Fruit fly (Drosophila melanogaster): ENCODE data around the gene CG43740.

Gene CG43740

dm6 chrX:10367801-10368203 is 34.4 kb downstream of the CG43740 start, which contains the start of gene CG17841 (continued):
- TF ChIP-seq mam (GFP tag; optimal IDR thresholded peaks at IDR 0.05) (no peak), CrebB (tag; optimal IDR thresholded peaks at IDR 0.05) (no peak), pfk (GFP tag; optimal IDR thresholded peaks at IDR 0.05) (no peak), CG33213 (GFP tag; optimal IDR thresholded peaks at IDR 0.05) (peak; percentile 42), slp2 (GFP tag; optimal IDR thresholded peaks at IDR 0.05) (no peak), hbn (GFP tag; IDR thresholded peaks at IDR 0.05; ENCODE audit: partially characterized antibody) (0 out of 2 replicates have a peak, but pooled peaks have one; percentile 20), CG34422 (GFP tag; IDR thresholded peaks at IDR 0.05) (no peak), oc (tag; optimal IDR thresholded peaks at IDR 0.05) (no peak), ro (GFP tag; IDR thresholded peaks at IDR 0.05) (no peak), CG7786 (GFP tag; optimal IDR thresholded peaks at IDR 0.05) (no peak), CG10209 (GFP tag; optimal IDR thresholded peaks at IDR 0.05) (no peak), toy (GFP tag; IDR thresholded peaks at IDR 0.05) (no peak), jing (GFP tag; optimal IDR thresholded peaks at IDR 0.05) (no peak), CG11695 (GFP tag; IDR thresholded peaks at IDR 0.05) (no peak), CG7357 (GFP tag; IDR thresholded peaks at IDR 0.05) (no peak), Hmx (GFP tag; optimal IDR thresholded peaks at IDR 0.05) (no peak), Ada2b (GFP tag; IDR thresholded peaks at IDR 0.05) (no peak), B-H1 (GFP tag; IDR thresholded peaks at IDR 0.05) (no peak), sd (tag; optimal IDR thresholded peaks at IDR 0.05) (peak; percentile 2), Nf-YC (tag; optimal IDR thresholded peaks at IDR 0.05) (peak; percentile 36), PHDP (tag; optimal IDR thresholded peaks at IDR 0.05) (no peak), Doc2 (GFP tag; IDR thresholded peaks at IDR 0.05) (no peak), ttk (GFP tag; IDR thresholded peaks at IDR 0.05) (no peak), h (optimal IDR thresholded peaks at IDR 0.05) (no peak), crc (GFP tag; optimal IDR thresholded peaks at IDR 0.05) (no peak), CG18619 (GFP tag; optimal IDR thresholded peaks at IDR 0.05) (no peak), sc (optimal IDR thresholded peaks at IDR 0.05) (no peak), sc (GFP tag; optimal IDR thresholded peaks at IDR 0.05) (no peak), CG13624 (GFP tag; optimal IDR thresholded peaks at IDR 0.05) (no peak), CG11560 (tag; IDR thresholded peaks at IDR 0.05) (peak; percentile 72; the same call in 2 of the 3 replicates), sr (GFP tag; IDR thresholded peaks at IDR 0.05) (no peak), Deaf1 (tag; optimal IDR thresholded peaks at IDR 0.05) (peak; percentile 81), CG3407 (GFP tag; optimal IDR thresholded peaks at IDR 0.05) (no peak), CG12659 (GFP tag; optimal IDR thresholded peaks at IDR 0.05) (peak; percentile 55), tup (GFP tag; optimal IDR thresholded peaks at IDR 0.05) (no peak), cwo (GFP tag; optimal IDR thresholded peaks at IDR 0.05) (no peak), ci (GFP tag; IDR thresholded peaks at IDR 0.05) (no peak), salm (tag; optimal IDR thresholded peaks at IDR 0.05) (no peak), ssp (GFP tag; IDR thresholded peaks at IDR 0.05) (peak; percentile 64), stwl (tag; optimal IDR thresholded peaks at IDR 0.05) (peak; percentile 74), Nf-YA (GFP tag; IDR thresholded peaks at IDR 0.05) (no peak), hb (GFP tag; IDR thresholded peaks at IDR 0.05; ENCODE audit: partially characterized antibody) (no peak), CG15073 (GFP tag; optimal IDR thresholded peaks at IDR 0.05) (no peak), CG1602 (GFP tag; optimal IDR thresholded peaks at IDR 0.05) (no peak), CG10462 (GFP tag; optimal IDR thresholded peaks at IDR 0.05) (no peak), crp (GFP tag; optimal IDR thresholded peaks at IDR 0.05) (peak in 1 of 2 experiments; percentile 11), crol (GFP tag; IDR thresholded peaks at IDR 0.05) (no peak), slou (GFP tag; optimal IDR thresholded peaks at IDR 0.05) (no peak), CG5180 (GFP tag; optimal IDR thresholded peaks at IDR 0.05) (no peak), CG13424 (tag; optimal IDR thresholded peaks at IDR 0.05) (no peak), kah (GFP tag; optimal IDR thresholded peaks at IDR 0.05) (peak; percentile 26), CG1647 (GFP tag; optimal IDR thresholded peaks at IDR 0.05) (no peak), CG2116 (GFP tag; optimal IDR thresholded peaks at IDR 0.05) (peak; percentile 89)

Data from whole organism, embryonic.